Fruit fly (Drosophila melanogaster): ENCODE measurements around the gene CG5664.

The CG5664 gene

DNA sequence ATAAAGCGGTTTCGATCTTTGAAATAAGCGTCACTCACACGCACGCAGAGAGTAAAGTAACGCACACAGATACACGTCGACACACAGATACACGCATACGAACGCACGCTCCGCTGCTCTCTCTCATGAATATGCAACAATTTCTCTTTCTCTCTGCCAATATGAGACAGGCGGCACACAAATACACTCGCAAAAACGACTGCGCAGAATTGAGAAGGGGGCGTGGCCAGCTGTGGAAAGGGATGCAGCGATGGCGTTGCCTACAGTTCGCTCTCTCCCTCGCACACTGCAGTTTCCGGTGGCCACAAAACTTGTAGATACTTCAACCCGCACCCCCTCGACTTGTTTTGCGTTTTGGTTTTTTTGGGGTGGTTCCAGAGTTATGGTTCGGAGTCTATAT, 38.5 kb upstream of the CG5664 start (continued):
- TF ChIP-seq Hmx (GFP tag; optimal IDR thresholded peaks at IDR 0.05): no peak
- no peak for TF ChIP-seq CG11093 (GFP tag; IDR thresholded peaks at IDR 0.05)
- TF ChIP-seq Rfx (GFP tag; IDR thresholded peaks at IDR 0.05): no peak; the same call in 1 of the 2 replicates
- TF ChIP-seq CG2712 (tag; optimal IDR thresholded peaks at IDR 0.05): peak; percentile 4
- TF ChIP-seq Adf1 (GFP tag; IDR thresholded peaks at IDR 0.05): peak; percentile 81
- peak; percentile 17; the same call in 2 of the 3 replicates for TF ChIP-seq croc (GFP tag; conservative IDR thresholded peaks at IDR 0.05)
- TF ChIP-seq Nf-YA (GFP tag; IDR thresholded peaks at IDR 0.05): peak; percentile 86
- TF ChIP-seq Ets97D (GFP tag; optimal IDR thresholded peaks at IDR 0.05): peak; percentile 97
- peak; percentile 30 for TF ChIP-seq Sox100B (GFP tag; optimal IDR thresholded peaks at IDR 0.05)
- peak; percentile 72; the same call in 1 of the 2 replicates for TF ChIP-seq CG5953 (GFP tag; IDR thresholded peaks at IDR 0.05)
- TF ChIP-seq CG8924 (tag; optimal IDR thresholded peaks at IDR 0.05): peak; percentile 16
- TF ChIP-seq gsb-n (tag; optimal IDR thresholded peaks at IDR 0.05): peak; percentile 36
- TF ChIP-seq CG10654 (GFP tag; optimal IDR thresholded peaks at IDR 0.05): no peak
- no peak for TF ChIP-seq Oaz (GFP tag; IDR thresholded peaks at IDR 0.05)
- TF ChIP-seq CG18262 (tag; optimal IDR thresholded peaks at IDR 0.05): peak; percentile 19
- TF ChIP-seq YL-1 (GFP tag; optimal IDR thresholded peaks at IDR 0.05): peak; percentile 5
- TF ChIP-seq Awh (GFP tag; IDR thresholded peaks at IDR 0.05): no peak; the same call in 1 of the 2 replicates
- peak; percentile 68 for TF ChIP-seq CG4707 (GFP tag; optimal IDR thresholded peaks at IDR 0.05)
- peak; percentile 65 for TF ChIP-seq wek (GFP tag; optimal IDR thresholded peaks at IDR 0.05)
- peak; percentile 23 for TF ChIP-seq Ets65A (GFP tag)
- TF ChIP-seq otp (GFP tag; IDR thresholded peaks at IDR 0.05): peak; percentile 69; the same call in 2 of the 3 replicates
- peak; percentile 35 for TF ChIP-seq CG7271 (tag; optimal IDR thresholded peaks at IDR 0.05)
- 0 out of 2 replicates have a peak, but pooled peaks have one; percentile 6 for TF ChIP-seq CG42726 (GFP tag; IDR thresholded peaks at IDR 0.05; ENCODE audit: partially characterized antibody)
- peak; percentile 62 for TF ChIP-seq CG2875 (GFP tag; optimal IDR thresholded peaks at IDR 0.05)
- peak; percentile 64 for TF ChIP-seq NfI (GFP tag; optimal IDR thresholded peaks at IDR 0.05)
- no peak for TF ChIP-seq BEAF-32 (GFP tag; optimal IDR thresholded peaks at IDR 0.05)
- TF ChIP-seq Atf6 (GFP tag; IDR thresholded peaks at IDR 0.05): peak; percentile 11; the same call in 1 of the 2 replicates
- TF ChIP-seq phol (tag; optimal IDR thresholded peaks at IDR 0.05): peak; percentile 62
- peak; percentile 13; the same call in 1 of the 2 replicates for TF ChIP-seq stc (GFP tag; IDR thresholded peaks at IDR 0.05)
- TF ChIP-seq CG2202 (tag; optimal IDR thresholded peaks at IDR 0.05): peak; percentile 25
- TF ChIP-seq Nf-YC (tag; optimal IDR thresholded peaks at IDR 0.05): peak; percentile 98
- TF ChIP-seq HLHmδ (GFP tag; optimal IDR thresholded peaks at IDR 0.05): peak; percentile 76
- TF ChIP-seq dmrt99B (tag; optimal IDR thresholded peaks at IDR 0.05): peak; percentile 51
- peak; percentile 24; the same call in 1 of the 2 replicates for TF ChIP-seq CG10366 (GFP tag; IDR thresholded peaks at IDR 0.05)
- TF ChIP-seq CoRest (tag; optimal IDR thresholded peaks at IDR 0.05): peak; percentile 58
- peak; percentile 40 for TF ChIP-seq ac (GFP tag; optimal IDR thresholded peaks at IDR 0.05)
- TF ChIP-seq CG11456 (GFP tag; IDR thresholded peaks at IDR 0.05): 0 out of 3 replicates have a peak, but pooled peaks have one; percentile 42
- TF ChIP-seq CG6254 (GFP tag; optimal IDR thresholded peaks at IDR 0.05): peak; percentile 41
- TF ChIP-seq chm (GFP tag; IDR thresholded peaks at IDR 0.05): peak; percentile 73
- peak; percentile 11 for TF ChIP-seq salm (tag; optimal IDR thresholded peaks at IDR 0.05)
- TF ChIP-seq CG7987 (GFP tag; optimal IDR thresholded peaks at IDR 0.05): peak; percentile 65
- TF ChIP-seq bcd (GFP tag; optimal IDR thresholded peaks at IDR 0.05): peak; percentile 30
- TF ChIP-seq CG31441 (GFP tag; IDR thresholded peaks at IDR 0.05): peak; percentile 32; the same call in 1 of the 2 replicates
- no peak for TF ChIP-seq bigmax (GFP tag; optimal IDR thresholded peaks at IDR 0.05)
- TF ChIP-seq bsh (GFP tag; optimal IDR thresholded peaks at IDR 0.05): peak in 1 of 2 experiments; percentile 40
- peak; percentile 33 for TF ChIP-seq CG9727 (GFP tag; optimal IDR thresholded peaks at IDR 0.05)
- TF ChIP-seq CG11723 (GFP tag; optimal IDR thresholded peaks at IDR 0.05): peak; percentile 48
- no peak for TF ChIP-seq emc (GFP tag; optimal IDR thresholded peaks at IDR 0.05)
- TF ChIP-seq Drgx (GFP tag; IDR thresholded peaks at IDR 0.05): peak; percentile 43; the same call in 1 of the 2 replicates
- TF ChIP-seq CG1832 (GFP tag; optimal IDR thresholded peaks at IDR 0.05): peak; percentile 89
